Worm (Caenorhabditis elegans) whole organism, young adult: ENCODE results near the gene mog-5.

ENCODE experiments used
- B0019.2 ChIP-seq: fragments of 200-800 bp; sonication (Bioruptor generic); conservative IDR thresholded peaks from 2 replicates; pipeline ENCODE4 v1.3.6; 2022; ENCODE audit warnings: missing genetic modification reagents, missing genetic modification characterization, missing compliant biosample characterization
- B0035.1 ChIP-seq: sonication (generic microtip); optimal IDR thresholded peaks from 2 replicates; lab custom pipeline; 2016; ENCODE audit warnings: missing genetic modification characterization, mild to moderate bottlenecking, missing compliant biosample characterization, missing genotype, missing genetic modification reagents
- B0261.1 ChIP-seq: sonication (generic microtip); optimal IDR thresholded peaks from 2 replicates; lab custom pipeline; 2016; ENCODE audit warnings: mild to moderate bottlenecking, missing genetic modification characterization, moderate library complexity, missing compliant biosample characterization
- F57A8.1 ChIP-seq: fragments of 200-800 bp; sonication (Bioruptor generic); optimal IDR thresholded peaks from 2 replicates; lab custom pipeline; 2018; ENCODE audit warnings: mild to moderate bottlenecking, missing genetic modification characterization, moderate library complexity, missing compliant biosample characterization
- T26A5.8 ChIP-seq: sonication (generic microtip); optimal IDR thresholded peaks from 2 replicates; lab custom pipeline; 2016; ENCODE audit warnings: missing genetic modification characterization, missing compliant biosample characterization
- Y53F4B.3 ChIP-seq: fragments of 200-800 bp; sonication (Bioruptor generic); IDR thresholded peaks from 2 replicates; pipeline ENCODE4 v1.3.6; 2022; ENCODE audit warnings: missing genetic modification reagents, missing genetic modification characterization, missing compliant biosample characterization
- ZK185.1 ChIP-seq: sonication (generic microtip); optimal IDR thresholded peaks from 2 replicates; lab custom pipeline; 2016; ENCODE audit warnings: mild to moderate bottlenecking, missing genetic modification characterization, missing compliant biosample characterization; ENCODE audit not compliant: poor library complexity, severe bottlenecking
- ama-1 ChIP-seq, 3 experiments: fragments of 150-350 bp in 1 of 3; sonication (generic microtip) in 2 of 3; optimal IDR thresholded peaks; 2 replicates each; lab custom pipeline; 2014 to 2018; ENCODE audit warnings: missing biosample characterization in 2 of 3, missing genetic modification characterization in 2 of 3, missing genetic modification reagents in 2 of 3
- athp-1 ChIP-seq: sonication (generic microtip); optimal IDR thresholded peaks from 2 replicates; lab custom pipeline; 2017; ENCODE audit warnings: mild to moderate bottlenecking, missing genetic modification characterization, missing compliant biosample characterization
- attf-3 ChIP-seq: fragments of 200-800 bp; sonication (Bioruptor generic); conservative IDR thresholded peaks from 2 replicates; pipeline ENCODE4 v1.3.6; 2022; ENCODE audit warnings: missing genetic modification reagents, missing genetic modification characterization, missing compliant biosample characterization
- ccch-3 ChIP-seq: fragments of 200-800 bp; sonication (Bioruptor generic); optimal IDR thresholded peaks from 2 replicates; lab custom pipeline; 2018; ENCODE audit warnings: mild to moderate bottlenecking, missing genetic modification characterization, missing compliant biosample characterization
- cebp-1 ChIP-seq, 2 experiments: fragments of 200-800 bp in 1 of 2; sonication (Bioruptor generic) in 1 of 2; sonication (generic microtip) in 1 of 2; IDR thresholded peaks in 1 of 2; optimal IDR thresholded peaks in 1 of 2; 2 replicates each; pipeline versions ENCODE4 v1.3.6 to Lab custom; 2017 to 2022; ENCODE audit warnings: missing compliant biosample characterization in 2 of 2, missing genetic modification characterization in 2 of 2, mild to moderate bottlenecking in 1 of 2, missing genetic modification reagents in 1 of 2, moderate library complexity in 1 of 2
- cebp-2 ChIP-seq: fragments of 200-800 bp; sonication (Bioruptor generic); IDR thresholded peaks from 2 replicates; pipeline ENCODE4 v1.3.6; 2022; ENCODE audit warnings: missing genetic modification characterization, missing compliant biosample characterization
- chd-7 ChIP-seq: sonication (generic microtip); optimal IDR thresholded peaks from 2 replicates; lab custom pipeline; 2016; ENCODE audit warnings: mild to moderate bottlenecking, missing genetic modification characterization, moderate library complexity, missing compliant biosample characterization
- die-1 ChIP-seq: sonication (generic microtip); optimal IDR thresholded peaks from 2 replicates; lab custom pipeline; 2016; ENCODE audit warnings: missing genotype, mild to moderate bottlenecking, missing genetic modification characterization, missing compliant biosample characterization
- egrh-3 ChIP-seq: fragments of 200-800 bp; sonication (Bioruptor generic); IDR thresholded peaks from 2 replicates; pipeline ENCODE4 v1.3.6; 2022; ENCODE audit warnings: missing genetic modification reagents, missing genetic modification characterization, missing compliant biosample characterization
- hrde-1 ChIP-seq: sonication (generic microtip); optimal IDR thresholded peaks from 2 replicates; lab custom pipeline; 2016; ENCODE audit warnings: missing genetic modification characterization, mild to moderate bottlenecking, missing compliant biosample characterization, moderate library complexity, missing genotype, missing genetic modification reagents, borderline replicate concordance
- let-607 ChIP-seq, 2 experiments: fragments of 200-800 bp in 1 of 2; sonication (Bioruptor generic) in 1 of 2; sonication (generic microtip) in 1 of 2; optimal IDR thresholded peaks; 2 replicates each; lab custom pipeline; 2016 to 2018; ENCODE audit warnings: mild to moderate bottlenecking in 2 of 2, missing compliant biosample characterization in 2 of 2, missing genetic modification characterization in 2 of 2, moderate library complexity in 2 of 2, missing genotype in 1 of 2
- madf-8 ChIP-seq: fragments of 200-800 bp; sonication (Bioruptor generic); conservative IDR thresholded peaks from 2 replicates; pipeline ENCODE4 v1.3.6; 2022; ENCODE audit warnings: missing genetic modification reagents, missing genetic modification characterization, missing compliant biosample characterization
- nhr-80 ChIP-seq: sonication (generic microtip); optimal IDR thresholded peaks from 2 replicates; lab custom pipeline; 2016; ENCODE audit warnings: missing genetic modification characterization, missing compliant biosample characterization
- nhr-90 ChIP-seq: sonication (generic microtip); optimal IDR thresholded peaks from 2 replicates; lab custom pipeline; 2016; ENCODE audit warnings: missing genotype, mild to moderate bottlenecking, missing genetic modification characterization, missing compliant biosample characterization
- rec-8 ChIP-seq, 2 experiments: sonication (generic microtip); optimal IDR thresholded peaks; 2 replicates each; lab custom pipeline; 2016; ENCODE audit warnings: mild to moderate bottlenecking in 2 of 2, missing genetic modification characterization in 2 of 2, missing genetic modification reagents in 2 of 2, missing genotype in 2 of 2, missing biosample characterization in 1 of 2, missing compliant biosample characterization in 1 of 2, moderate library complexity in 1 of 2
- sea-2 ChIP-seq: fragments of 200-800 bp; sonication (Bioruptor generic); IDR thresholded peaks from 2 replicates; pipeline ENCODE4 v1.3.6; 2022; ENCODE audit warnings: missing genetic modification characterization, missing compliant biosample characterization
- snpc-1.3 ChIP-seq: sonication (generic microtip); optimal IDR thresholded peaks from 2 replicates; lab custom pipeline; 2017; ENCODE audit warnings: missing genetic modification characterization, mild to moderate bottlenecking, missing compliant biosample characterization, antibody characterized with exemption, moderate library complexity, missing genotype, missing genetic modification reagents; ENCODE audit not compliant: insufficient read depth
- snpc-3.4 ChIP-seq: sonication (generic microtip); optimal IDR thresholded peaks from 2 replicates; lab custom pipeline; 2017; ENCODE audit warnings: missing genetic modification characterization, mild to moderate bottlenecking, missing compliant biosample characterization, antibody characterized with exemption, moderate library complexity, missing genotype, missing genetic modification reagents
- snpc-4 ChIP-seq, 5 experiments: fragments of 150-350 bp in 1 of 5; sonication (generic microtip) in 4 of 5; optimal IDR thresholded peaks; 2 replicates each; lab custom pipeline; 2014 to 2018; ENCODE audit warnings: missing genetic modification characterization in 5 of 5, missing biosample characterization in 3 of 5, antibody characterized with exemption in 2 of 5, mild to moderate bottlenecking in 2 of 5, missing compliant biosample characterization in 2 of 5, missing genotype in 2 of 5, moderate library complexity in 2 of 5, missing genetic modification reagents in 1 of 5
- somi-1 ChIP-seq: fragments of 200-800 bp; sonication (Bioruptor generic); optimal IDR thresholded peaks from 2 replicates; lab custom pipeline; 2018; ENCODE audit warnings: mild to moderate bottlenecking, missing genetic modification characterization, missing compliant biosample characterization
- unc-62 ChIP-seq: fragments of 150-350 bp; optimal IDR thresholded peaks from 2 replicates; lab custom pipeline; 2014; ENCODE audit warnings: missing biosample characterization, missing genetic modification reagents, missing genetic modification characterization
- xnd-1 ChIP-seq: sonication (generic microtip); optimal IDR thresholded peaks from 2 replicates; lab custom pipeline; 2016; ENCODE audit warnings: missing genotype, missing genetic modification reagents, missing genetic modification characterization, missing compliant biosample characterization
- zim-3 ChIP-seq: sonication (generic microtip); optimal IDR thresholded peaks from 2 replicates; lab custom pipeline; 2017; ENCODE audit warnings: mild to moderate bottlenecking, missing genetic modification characterization, moderate library complexity, missing compliant biosample characterization
- ztf-25 ChIP-seq: fragments of 200-800 bp; sonication (Bioruptor generic); IDR thresholded peaks from 2 replicates; pipeline ENCODE4 v1.3.6; 2022; ENCODE audit warnings: missing genetic modification reagents, missing genetic modification characterization, missing compliant biosample characterization

mog-5 gene

DNA sequence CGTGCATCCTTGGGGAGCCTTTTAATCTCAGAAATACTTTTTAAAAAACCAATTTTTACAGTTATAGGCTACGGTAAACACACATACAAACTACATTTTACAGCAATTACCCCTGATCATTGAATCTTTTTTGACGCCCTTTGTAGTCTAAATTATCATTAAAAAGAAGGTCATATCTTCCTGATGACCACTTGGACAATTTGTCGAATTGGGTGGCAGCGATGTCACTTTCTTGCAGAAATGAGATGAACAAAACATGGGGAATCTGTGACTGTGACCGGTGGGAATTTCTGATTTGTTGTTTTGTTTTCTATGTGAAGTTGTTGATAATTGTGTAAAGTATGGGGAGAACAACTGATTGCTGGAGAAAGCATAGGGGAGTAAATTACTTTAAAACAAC lies 50.3 kb downstream of the mog-5 start:
- TF ChIP-seq hrde-1 (tag; lab: Kevin White, UChicago) = no peak
- no peak for TF ChIP-seq ama-1 (optimal IDR thresholded peaks at IDR 0.05; lab: Kevin White, UChicago)
- TF ChIP-seq ama-1 (GFP tag; optimal IDR thresholded peaks at IDR 0.05; lab: Kevin White, UChicago) = no peak
- TF ChIP-seq attf-3 (GFP tag; lab: Robert Waterston, UW) = no peak
- TF ChIP-seq snpc-1.3 (tag; lab: Kevin White, UChicago) = no peak
- TF ChIP-seq B0261.1 = no peak
- no peak for TF ChIP-seq unc-62 (GFP tag; lab: Kevin White, UChicago)
- TF ChIP-seq ztf-25 (GFP tag; lab: Robert Waterston, UW) = no peak
- no peak for TF ChIP-seq cebp-2
- no peak for TF ChIP-seq egrh-3 (GFP tag; lab: Robert Waterston, UW)
- no peak for TF ChIP-seq T26A5.8 (tag; lab: Kevin White, UChicago)
- TF ChIP-seq xnd-1 (tag; lab: Kevin White, UChicago) = no peak
- TF ChIP-seq snpc-3.4 (tag; lab: Kevin White, UChicago) = no peak
- no peak for TF ChIP-seq chd-7 (tag; lab: Kevin White, UChicago)
- no peak for TF ChIP-seq let-607 (tag; optimal IDR thresholded peaks at IDR 0.05; lab: Kevin White, UChicago)

DNA sequence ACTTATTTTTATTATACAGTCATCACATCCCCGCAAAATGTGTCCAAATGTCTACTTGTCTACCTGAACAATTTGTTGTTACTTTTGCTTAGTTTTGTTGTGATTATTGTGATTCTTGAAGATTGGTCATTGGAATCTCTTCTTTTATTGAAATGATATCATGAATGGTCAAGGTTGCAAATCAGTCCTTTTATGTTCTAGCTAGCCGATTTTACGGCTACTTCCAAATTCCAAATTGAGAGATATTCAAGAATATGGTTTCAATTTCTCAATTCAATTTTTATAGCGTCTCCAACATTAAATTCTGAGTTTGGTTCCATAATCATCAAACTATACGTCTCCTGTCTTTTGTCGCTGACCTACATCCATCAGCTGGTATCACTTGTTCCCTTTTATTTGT lies 51.9 kb downstream of the mog-5 start:
- TF ChIP-seq cebp-1 (GFP tag; IDR thresholded peaks at IDR 0.05; lab: Robert Waterston, UW) = no peak
- no peak for TF ChIP-seq cebp-1 (tag; optimal IDR thresholded peaks at IDR 0.05; lab: Kevin White, UChicago)
- no peak for TF ChIP-seq ztf-25 (GFP tag; lab: Robert Waterston, UW)
- TF ChIP-seq snpc-1.3 (tag; lab: Kevin White, UChicago) = no peak
- TF ChIP-seq nhr-90 (tag; lab: Kevin White, UChicago) = no peak
- no peak for TF ChIP-seq somi-1 (GFP tag; lab: Kevin White, UChicago)
- no peak for TF ChIP-seq Y53F4B.3 (GFP tag; lab: Robert Waterston, UW)
- no peak for TF ChIP-seq rec-8 (tag; optimal IDR thresholded peaks at IDR 0.05; lab: Kevin White, UChicago)
- TF ChIP-seq sea-2 (GFP tag; lab: Robert Waterston, UW) = no peak
- TF ChIP-seq F57A8.1 (GFP tag; lab: Kevin White, UChicago) = no peak
- TF ChIP-seq snpc-4 (GFP tag; optimal IDR thresholded peaks at IDR 0.05; lab: Kevin White, UChicago) = no peak
- TF ChIP-seq snpc-4 (tag; optimal IDR thresholded peaks at IDR 0.05; lab: Kevin White, UChicago) = no peak

DNA sequence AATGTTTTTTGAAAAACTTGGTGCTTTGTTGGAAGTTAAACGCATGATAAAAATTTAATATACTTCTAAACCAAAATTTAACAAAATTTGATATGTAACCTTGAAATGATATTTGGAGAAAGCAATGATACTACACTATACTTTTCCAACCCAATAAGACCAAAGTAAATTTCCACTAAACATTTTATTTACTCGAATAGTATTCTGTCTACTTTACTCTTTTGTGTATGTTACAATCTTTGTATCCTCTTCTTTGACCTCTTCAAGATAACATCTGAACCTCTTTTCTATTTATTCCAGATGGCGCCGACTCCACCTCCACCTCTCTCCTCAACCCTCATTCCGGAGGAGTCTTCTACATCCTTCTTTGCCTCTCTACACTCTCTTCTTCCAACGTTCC lies 54.2 kb downstream of the mog-5 start, which contains the start of gene dhs-5:
Gene dhs-5 (plus strand): TSS at position 301 of the 400 bp plus-strand sequence.
- TF ChIP-seq nhr-80 (tag; lab: Kevin White, UChicago) = no peak
- TF ChIP-seq madf-8 (GFP tag; lab: Robert Waterston, UW) = no peak
- no peak for TF ChIP-seq nhr-90 (tag; lab: Kevin White, UChicago)
- no peak for TF ChIP-seq ZK185.1 (tag; lab: Kevin White, UChicago)
- no peak for TF ChIP-seq B0019.2 (GFP tag; lab: Robert Waterston, UW)
- no peak for TF ChIP-seq attf-3 (GFP tag; lab: Robert Waterston, UW)
- no peak for TF ChIP-seq die-1 (tag; lab: Kevin White, UChicago)
- no peak for TF ChIP-seq athp-1
- TF ChIP-seq zim-3 (tag; lab: Kevin White, UChicago) = no peak
- TF ChIP-seq B0035.1 (tag; lab: Kevin White, UChicago) = no peak
- TF ChIP-seq ccch-3 (GFP tag; lab: Kevin White, UChicago) = no peak
